Worm (Caenorhabditis elegans) whole organism, L3 larva: Measurements from ENCODE around the gene F53F8.6.
A peak's percentile ranks its signal among the peaks of the same experiment; 100 is the strongest.

ENCODE experiments used
- R02D3.7 ChIP-seq: fragments of 150-350 bp; optimal IDR thresholded peaks from 2 replicates; lab custom pipeline; 2014; ENCODE audit warnings: missing biosample characterization, missing genetic modification characterization
- ZK546.5 ChIP-seq: sonication (generic microtip); optimal IDR thresholded peaks from 2 replicates; lab custom pipeline; 2017; ENCODE audit warnings: missing biosample characterization, missing genetic modification characterization
- aly-2 ChIP-seq: fragments of 150-350 bp; optimal IDR thresholded peaks from 2 replicates; lab custom pipeline; 2014; ENCODE audit warnings: missing biosample characterization, missing genetic modification characterization
- ama-1 ChIP-seq: fragments of 150-350 bp; optimal IDR thresholded peaks from 2 replicates; lab custom pipeline; 2018
- ceh-28 ChIP-seq: fragments of 150-350 bp; optimal IDR thresholded peaks from 2 replicates; lab custom pipeline; 2014; ENCODE audit warnings: missing biosample characterization, missing genetic modification reagents, missing genetic modification characterization
- ceh-82 ChIP-seq: fragments of 150-350 bp; optimal IDR thresholded peaks from 2 replicates; lab custom pipeline; 2014; ENCODE audit warnings: missing biosample characterization, missing genetic modification characterization
- ceh-9 ChIP-seq: sonication (generic microtip); optimal IDR thresholded peaks from 2 replicates; lab custom pipeline; 2018; ENCODE audit warnings: missing biosample characterization, missing genetic modification characterization
- daf-12 ChIP-seq: fragments of 150-350 bp; optimal IDR thresholded peaks from 2 replicates; lab custom pipeline; 2014; ENCODE audit warnings: missing biosample characterization, missing genetic modification reagents, missing genetic modification characterization
- egl-27 ChIP-seq: sonication (generic microtip); optimal IDR thresholded peaks from 4 replicates; lab custom pipeline; 2017; ENCODE audit warnings: missing biosample characterization, missing genetic modification reagents, missing genetic modification characterization
- egl-5 ChIP-seq: fragments of 150-350 bp; optimal IDR thresholded peaks from 2 replicates; lab custom pipeline; 2017; ENCODE audit warnings: missing biosample characterization, missing genetic modification reagents, missing genetic modification characterization, inconsistent platforms
- elt-1 ChIP-seq: fragments of 150-350 bp; optimal IDR thresholded peaks from 2 replicates; lab custom pipeline; 2014; ENCODE audit warnings: missing biosample characterization, missing genetic modification characterization
- elt-2 ChIP-seq: sonication (generic microtip); optimal IDR thresholded peaks from 2 replicates; lab custom pipeline; 2016; ENCODE audit warnings: missing genetic modification reagents, mild to moderate bottlenecking, missing genetic modification characterization, missing compliant biosample characterization
- fos-1 ChIP-seq: fragments of 150-350 bp; optimal IDR thresholded peaks from 2 replicates; lab custom pipeline; 2014; ENCODE audit warnings: missing biosample characterization, missing genetic modification characterization
- hmg-11 ChIP-seq: sonication (generic microtip); optimal IDR thresholded peaks from 2 replicates; lab custom pipeline; 2016; ENCODE audit warnings: missing genetic modification characterization, missing compliant biosample characterization
- jun-1 ChIP-seq: fragments of 150-350 bp; optimal IDR thresholded peaks from 2 replicates; lab custom pipeline; 2014; ENCODE audit warnings: missing biosample characterization, missing genetic modification reagents, missing genetic modification characterization
- lin-15B ChIP-seq: fragments of 150-350 bp; optimal IDR thresholded peaks from 2 replicates; lab custom pipeline; 2014; ENCODE audit warnings: missing biosample characterization, missing genetic modification characterization
- lin-39 ChIP-seq: fragments of 150-350 bp; optimal IDR thresholded peaks from 2 replicates; lab custom pipeline; 2018; ENCODE audit warnings: missing biosample characterization, missing genetic modification reagents, missing genetic modification characterization
- lsy-12 ChIP-seq: sonication (generic microtip); optimal IDR thresholded peaks from 2 replicates; lab custom pipeline; 2016; ENCODE audit warnings: mild to moderate bottlenecking, missing genetic modification characterization, missing compliant biosample characterization
- mdl-1 ChIP-seq: fragments of 150-350 bp; optimal IDR thresholded peaks from 2 replicates; lab custom pipeline; 2014; ENCODE audit warnings: missing biosample characterization, missing genetic modification characterization
- nfya-1 ChIP-seq: sonication (generic microtip); optimal IDR thresholded peaks from 2 replicates; lab custom pipeline; 2017; ENCODE audit warnings: missing genetic modification characterization, mild to moderate bottlenecking, missing compliant biosample characterization, antibody characterized with exemption, moderate library complexity; ENCODE audit not compliant: insufficient read depth
- nhr-11 ChIP-seq: fragments of 150-350 bp; optimal IDR thresholded peaks from 2 replicates; lab custom pipeline; 2014; ENCODE audit warnings: missing biosample characterization, missing genetic modification characterization
- nhr-12 ChIP-seq: fragments of 150-350 bp; optimal IDR thresholded peaks from 2 replicates; lab custom pipeline; 2014; ENCODE audit warnings: missing biosample characterization, missing genetic modification characterization
- nhr-237 ChIP-seq: fragments of 150-350 bp; optimal IDR thresholded peaks from 2 replicates; lab custom pipeline; 2014; ENCODE audit warnings: missing biosample characterization, missing genetic modification characterization
- nhr-25 ChIP-seq: sonication (generic microtip); optimal IDR thresholded peaks from 2 replicates; lab custom pipeline; 2017; ENCODE audit warnings: missing biosample characterization, missing genetic modification characterization
- nhr-28 ChIP-seq: fragments of 150-350 bp; optimal IDR thresholded peaks from 2 replicates; lab custom pipeline; 2014; ENCODE audit warnings: missing biosample characterization, missing genetic modification characterization
- nhr-43 ChIP-seq: sonication (generic microtip); optimal IDR thresholded peaks from 2 replicates; lab custom pipeline; 2016; ENCODE audit warnings: mild to moderate bottlenecking, missing genetic modification characterization, missing compliant biosample characterization; ENCODE audit not compliant: poor library complexity, severe bottlenecking
- nhr-67 ChIP-seq: fragments of 150-350 bp; optimal IDR thresholded peaks from 2 replicates; lab custom pipeline; 2014; ENCODE audit warnings: missing biosample characterization, missing genetic modification characterization
- nhr-77 ChIP-seq: fragments of 150-350 bp; optimal IDR thresholded peaks from 2 replicates; lab custom pipeline; 2014; ENCODE audit warnings: missing biosample characterization, missing genetic modification characterization
- pha-4 ChIP-seq: fragments of 150-350 bp; optimal IDR thresholded peaks from 2 replicates; lab custom pipeline; 2014; ENCODE audit warnings: missing biosample characterization, missing genetic modification reagents, missing genetic modification characterization
- pqm-1 ChIP-seq: fragments of 150-350 bp; optimal IDR thresholded peaks from 2 replicates; lab custom pipeline; 2017; ENCODE audit warnings: missing biosample characterization, missing genetic modification characterization, inconsistent platforms
- snpc-4 ChIP-seq: fragments of 150-350 bp; optimal IDR thresholded peaks from 2 replicates; lab custom pipeline; 2014; ENCODE audit warnings: missing biosample characterization, missing genetic modification characterization
- unc-39 ChIP-seq: sonication (generic microtip); optimal IDR thresholded peaks from 4 replicates; lab custom pipeline; 2017; ENCODE audit warnings: missing biosample characterization, missing genetic modification characterization
- unc-62 ChIP-seq: fragments of 150-350 bp; sonication (generic microtip); optimal IDR thresholded peaks from 4 replicates; lab custom pipeline; 2014; ENCODE audit warnings: missing biosample characterization, missing genetic modification reagents, missing genetic modification characterization
- zag-1 ChIP-seq: fragments of 150-350 bp; optimal IDR thresholded peaks from 2 replicates; lab custom pipeline; 2014; ENCODE audit warnings: missing biosample characterization, missing genetic modification characterization
- ztf-11 ChIP-seq: fragments of 150-350 bp; optimal IDR thresholded peaks from 2 replicates; lab custom pipeline; 2014; ENCODE audit warnings: missing biosample characterization, missing genetic modification characterization
- ztf-4 ChIP-seq: fragments of 150-350 bp; optimal IDR thresholded peaks from 2 replicates; lab custom pipeline; 2014; ENCODE audit warnings: missing biosample characterization, missing genetic modification characterization

The F53F8.6 gene

DNA sequence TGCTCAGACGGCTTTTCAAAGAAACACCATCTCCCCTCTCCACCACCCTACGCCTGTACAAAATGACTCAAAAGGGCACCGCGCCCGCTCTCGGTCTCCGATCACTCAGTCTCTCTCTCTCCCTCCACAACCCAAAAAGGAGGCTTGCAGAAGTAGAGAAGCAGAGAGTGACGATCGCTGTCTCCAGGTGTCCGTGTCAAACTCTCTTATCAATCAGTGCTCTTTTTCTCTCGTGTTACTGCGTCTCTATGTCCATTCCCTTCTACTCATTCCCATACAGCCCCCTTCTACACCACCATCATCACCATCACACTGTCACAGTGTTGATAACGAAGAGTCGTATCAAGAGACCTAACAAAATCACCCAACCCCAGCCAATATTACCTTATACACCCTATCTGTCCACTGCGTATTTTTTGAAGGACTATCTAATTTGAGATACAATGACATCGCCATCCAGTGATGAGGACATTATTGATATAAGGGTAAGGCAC lies 48.6 kb downstream of the F53F8.6 start, which contains the start of gene pha-4:
pha-4 (plus strand) TSS at position 444 of the 494 bp plus-strand sequence.
- TF ChIP-seq ama-1 (no peak), nhr-11 (tag; lab: Kevin White, UChicago) (no peak), zag-1 (tag; lab: Kevin White, UChicago) (no peak), nhr-237 (tag; lab: Kevin White, UChicago) (no peak), ztf-11 (tag; lab: Kevin White, UChicago) (no peak), fos-1 (tag; lab: Kevin White, UChicago) (no peak), R02D3.7 (tag; lab: Kevin White, UChicago) (no peak), snpc-4 (tag; lab: Kevin White, UChicago) (no peak), elt-2 (tag; lab: Kevin White, UChicago) (peak; percentile 86), jun-1 (tag; lab: Kevin White, UChicago) (no peak), pqm-1 (tag; lab: Kevin White, UChicago) (peak; percentile 69), egl-5 (tag; lab: Kevin White, UChicago) (no peak)

DNA sequence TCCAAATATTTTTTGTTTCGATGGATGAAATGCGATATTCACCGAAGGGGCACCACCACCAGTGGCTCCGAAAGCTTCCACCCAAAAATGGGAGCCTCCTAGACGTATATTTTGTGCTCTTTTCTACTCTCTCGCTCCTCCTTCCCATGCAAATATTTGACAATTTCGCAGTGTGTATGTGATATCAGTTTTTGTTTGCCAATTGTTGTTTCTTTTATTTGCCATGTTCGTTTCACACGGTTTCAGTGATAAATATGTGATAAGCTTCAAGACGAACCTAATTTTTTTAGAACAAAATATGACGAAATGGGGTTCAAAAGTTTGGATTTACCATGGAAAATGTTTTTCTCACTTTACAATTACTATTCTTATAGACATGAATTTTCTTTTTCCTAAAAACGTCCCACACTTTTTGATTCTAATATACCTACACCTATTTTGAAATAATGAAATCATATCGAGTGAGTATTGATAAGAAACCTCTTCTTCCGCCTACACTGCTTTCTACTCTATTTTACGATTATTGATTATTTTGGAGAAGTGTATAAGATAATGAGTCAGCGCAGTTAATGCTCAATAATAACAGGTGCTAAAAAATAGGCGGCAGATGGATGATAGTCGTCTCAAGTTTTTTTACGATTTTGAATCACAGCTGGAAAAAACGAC lies 49.9 kb downstream of the F53F8.6 start:
- TF ChIP-seq nhr-28 (tag; lab: Kevin White, UChicago) (no peak), aly-2 (tag; lab: Kevin White, UChicago) (no peak), nhr-12 (tag; lab: Kevin White, UChicago) (no peak), jun-1 (tag; lab: Kevin White, UChicago) (no peak), ceh-28 (tag; lab: Kevin White, UChicago) (peak; percentile 54), nhr-25 (tag; lab: Kevin White, UChicago) (no peak), elt-2 (tag; lab: Kevin White, UChicago) (peak; percentile 68), elt-1 (tag; lab: Kevin White, UChicago) (no peak), nhr-43 (no peak), daf-12 (tag; lab: Kevin White, UChicago) (no peak), pqm-1 (tag; lab: Kevin White, UChicago) (peak; percentile 44), lin-15B (tag; lab: Kevin White, UChicago) (no peak), unc-62 (GFP tag; lab: Kevin White, UChicago) (no peak)

DNA sequence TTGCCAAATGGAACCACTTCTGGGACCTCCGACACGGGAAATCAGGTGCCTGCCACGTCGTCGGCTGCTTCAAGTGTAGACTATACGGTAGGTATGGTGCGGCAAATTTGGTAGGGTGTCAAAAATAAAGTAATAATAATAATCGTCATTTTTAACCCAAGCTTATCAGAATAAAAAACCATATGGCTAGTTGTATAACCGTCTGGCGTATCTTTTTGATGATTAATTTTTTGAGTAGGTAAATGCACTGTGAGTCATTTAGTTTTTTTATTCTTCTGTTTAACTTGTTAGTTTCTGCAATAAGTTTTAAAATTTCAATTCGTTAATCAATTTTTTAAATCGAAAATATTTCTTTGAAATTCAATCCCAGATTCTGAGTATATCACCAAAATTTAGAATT lies 51.5 kb downstream of the F53F8.6 start:
- TF ChIP-seq ztf-11 (tag; lab: Kevin White, UChicago) (no peak), pqm-1 (tag; lab: Kevin White, UChicago) (peak; percentile 47), pha-4 (tag; lab: Kevin White, UChicago) (peak; percentile 65), nfya-1 (tag; lab: Kevin White, UChicago) (no peak), daf-12 (tag; lab: Kevin White, UChicago) (no peak), elt-2 (tag; lab: Kevin White, UChicago) (peak; percentile 18), lin-15B (tag; lab: Kevin White, UChicago) (no peak), R02D3.7 (tag; lab: Kevin White, UChicago) (no peak)

DNA sequence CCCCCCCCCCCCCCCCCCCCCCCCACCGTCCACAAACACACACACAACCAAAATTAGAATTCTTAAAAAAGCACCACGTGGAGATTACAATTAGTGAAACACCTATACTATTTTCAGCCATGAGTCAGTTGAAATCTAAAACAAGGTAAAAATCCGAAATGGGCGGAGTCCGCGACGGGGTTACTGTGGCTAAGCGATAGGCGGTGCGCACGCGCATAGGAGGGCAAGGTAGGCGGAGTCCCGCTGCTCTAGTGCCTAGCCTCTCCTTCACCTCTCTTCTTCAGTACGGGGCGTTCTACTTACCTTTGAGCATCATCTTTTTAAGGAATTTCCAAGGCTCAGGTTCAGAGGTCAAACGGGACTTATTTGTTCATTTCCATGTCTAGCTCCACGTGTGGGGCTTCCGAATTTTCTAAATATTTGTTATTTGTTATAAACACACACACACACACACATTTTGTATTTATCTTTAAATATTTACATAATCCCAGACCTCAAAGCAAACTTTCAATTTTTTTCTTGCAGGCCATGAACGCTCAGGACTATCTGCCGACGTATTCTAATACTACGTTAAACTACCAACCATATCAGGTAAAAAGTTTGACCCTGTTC lies 52.5 kb downstream of the F53F8.6 start:
- TF ChIP-seq elt-2 (tag; lab: Kevin White, UChicago): no peak
- peak; percentile 30 for TF ChIP-seq nfya-1 (tag; lab: Kevin White, UChicago)
- TF ChIP-seq pha-4 (tag; lab: Kevin White, UChicago): peak; percentile 100

DNA sequence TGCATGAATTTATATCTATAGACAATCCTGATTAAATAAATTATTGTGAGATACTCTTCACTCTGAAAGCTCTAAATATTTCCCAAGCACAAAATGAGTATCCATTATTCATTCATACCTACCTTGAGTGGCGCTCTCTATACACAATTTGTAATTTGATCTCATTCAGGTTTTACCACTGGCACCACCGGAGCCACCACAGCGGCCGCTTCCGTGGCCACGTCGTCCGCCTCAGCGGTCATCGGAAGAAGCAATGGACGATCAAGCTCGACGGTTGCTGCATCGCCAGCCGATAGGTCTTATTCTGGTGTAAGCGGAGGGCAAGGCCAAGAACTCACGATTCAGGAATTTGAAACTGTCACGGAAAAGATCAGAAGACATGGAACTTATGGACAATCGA lies 53.2 kb downstream of the F53F8.6 start:
- TF ChIP-seq lin-39 (tag; lab: Kevin White, UChicago): no peak
- no peak for TF ChIP-seq jun-1 (tag; lab: Kevin White, UChicago)
- no peak for TF ChIP-seq nhr-12 (tag; lab: Kevin White, UChicago)
- no peak for TF ChIP-seq nhr-237 (tag; lab: Kevin White, UChicago)
- TF ChIP-seq daf-12 (tag; lab: Kevin White, UChicago): no peak
- no peak for TF ChIP-seq nhr-77 (tag; lab: Kevin White, UChicago)

DNA sequence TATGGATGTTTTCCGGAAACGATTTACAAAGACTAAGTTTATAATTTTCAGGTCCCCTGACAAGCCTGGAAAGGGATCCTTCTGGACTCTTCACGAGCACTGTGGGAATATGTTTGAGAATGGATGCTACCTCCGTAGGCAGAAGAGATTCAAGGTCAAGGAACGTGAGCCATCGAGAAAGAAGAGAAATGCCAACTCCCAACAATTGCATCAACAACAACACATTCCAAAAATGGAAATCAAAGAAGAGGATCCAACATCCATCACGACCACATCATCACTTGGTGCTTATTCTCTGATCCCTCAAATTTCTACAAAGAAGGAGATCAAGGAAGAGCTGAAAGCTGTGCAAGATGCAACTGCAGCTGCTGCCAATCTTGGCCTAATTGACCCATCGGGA lies 54.1 kb downstream of the F53F8.6 start:
- TF ChIP-seq lin-39 (tag; lab: Kevin White, UChicago) (no peak), lin-15B (tag; lab: Kevin White, UChicago) (no peak), ceh-28 (tag; lab: Kevin White, UChicago) (no peak), mdl-1 (tag; lab: Kevin White, UChicago) (no peak), nhr-43 (no peak), unc-39 (tag; lab: Kevin White, UChicago) (no peak), egl-27 (tag; lab: Kevin White, UChicago) (no peak), lsy-12 (tag; lab: Kevin White, UChicago) (no peak), ztf-4 (tag; lab: Kevin White, UChicago) (no peak), aly-2 (tag; lab: Kevin White, UChicago) (no peak), fos-1 (tag; lab: Kevin White, UChicago) (no peak), nhr-67 (tag; lab: Kevin White, UChicago) (no peak), ZK546.5 (tag; lab: Kevin White, UChicago) (no peak), ama-1 (no peak), zag-1 (tag; lab: Kevin White, UChicago) (no peak), egl-5 (tag; lab: Kevin White, UChicago) (no peak), ceh-82 (tag; lab: Kevin White, UChicago) (no peak), elt-2 (tag; lab: Kevin White, UChicago) (no peak), hmg-11 (tag; lab: Kevin White, UChicago) (no peak), ceh-9 (tag; lab: Kevin White, UChicago) (no peak)
